Fruit fly (Drosophila melanogaster): ENCODE measurements around the gene Uch.

Gene Uch

DNA sequence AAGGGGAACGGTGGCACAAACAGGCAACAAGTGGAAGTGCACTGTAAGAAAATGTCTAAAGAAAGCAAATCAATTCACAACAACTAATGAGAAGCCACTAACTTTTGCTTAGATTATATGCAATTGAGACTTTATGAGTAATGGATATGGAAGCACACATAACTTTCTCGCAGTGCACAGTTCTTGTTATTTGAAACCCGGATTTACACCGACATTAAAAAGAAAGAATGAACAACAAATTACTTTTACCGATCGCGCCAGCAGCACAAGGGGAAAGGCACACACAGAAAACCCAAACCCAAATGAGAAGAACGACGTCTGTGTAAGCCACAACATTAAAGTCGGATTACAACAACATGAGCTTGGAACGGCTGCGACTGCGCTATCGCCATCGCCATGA, 24.9 kb downstream of the Uch start (continued):
- TF ChIP-seq CG8765 (GFP tag; IDR thresholded peaks at IDR 0.05) (peak; percentile 47; the same call in 1 of the 2 replicates), CG17328 (GFP tag; IDR thresholded peaks at IDR 0.05) (peak; percentile 85), CG8478 (optimal IDR thresholded peaks at IDR 0.05) (no peak), grau (tag; optimal IDR thresholded peaks at IDR 0.05) (peak; percentile 53), Spps (tag; optimal IDR thresholded peaks at IDR 0.05) (peak; percentile 89), ranshi (GFP tag; IDR thresholded peaks at IDR 0.05) (peak; percentile 73; the same call in 1 of the 2 replicates), CG9215 (GFP tag; IDR thresholded peaks at IDR 0.05) (no peak), CG2875 (GFP tag; optimal IDR thresholded peaks at IDR 0.05) (peak; percentile 64), Sox100B (GFP tag; optimal IDR thresholded peaks at IDR 0.05) (peak; percentile 53), Usf (GFP tag; optimal IDR thresholded peaks at IDR 0.05) (peak; percentile 41), CG8944 (GFP tag; optimal IDR thresholded peaks at IDR 0.05) (peak; percentile 77), CG16813 (GFP tag; IDR thresholded peaks at IDR 0.05; ENCODE audit: partially characterized antibody) (no peak), ase (GFP tag; IDR thresholded peaks at IDR 0.05) (0 out of 3 replicates have a peak, but pooled peaks have one; percentile 25), CG3726 (GFP tag; IDR thresholded peaks at IDR 0.05) (peak; percentile 73; the same call in 2 of the 3 replicates), pho (GFP tag; optimal IDR thresholded peaks at IDR 0.05) (no peak), CG8924 (tag; optimal IDR thresholded peaks at IDR 0.05) (peak; percentile 69), bowl (GFP tag; IDR thresholded peaks at IDR 0.05) (no peak), Lhr (GFP tag; optimal IDR thresholded peaks at IDR 0.05) (peak; percentile 60), wdn (GFP tag; IDR thresholded peaks at IDR 0.05) (no peak), nmo (GFP tag; optimal IDR thresholded peaks at IDR 0.05) (peak; percentile 80), abd-A (tag; optimal IDR thresholded peaks at IDR 0.05) (no peak), oc (tag; optimal IDR thresholded peaks at IDR 0.05) (peak; percentile 59), gro (GFP tag; optimal IDR thresholded peaks at IDR 0.05) (no peak), CG11456 (GFP tag; IDR thresholded peaks at IDR 0.05) (no peak), dm (GFP tag; optimal IDR thresholded peaks at IDR 0.05) (peak; percentile 17), lola (GFP tag; optimal IDR thresholded peaks at IDR 0.05) (peak in 1 of 3 experiments; percentile 89), CG17385 (GFP tag; optimal IDR thresholded peaks at IDR 0.05) (peak; percentile 17), CG31365 (tag; optimal IDR thresholded peaks at IDR 0.05) (peak; percentile 14), CG15479 (GFP tag; optimal IDR thresholded peaks at IDR 0.05) (no peak), Optix (GFP tag; IDR thresholded peaks at IDR 0.05) (peak; percentile 59; the same call in 1 of the 3 replicates), D19B (GFP tag; optimal IDR thresholded peaks at IDR 0.05) (no peak), CG32532 (GFP tag; IDR thresholded peaks at IDR 0.05) (no peak), Ets65A (GFP tag) (peak; percentile 93), CG1529 (GFP tag; optimal IDR thresholded peaks at IDR 0.05) (peak; percentile 66), CG7786 (GFP tag; optimal IDR thresholded peaks at IDR 0.05) (peak; percentile 20), CG6813 (GFP tag; optimal IDR thresholded peaks at IDR 0.05) (peak; percentile 35), scrt (GFP tag; optimal IDR thresholded peaks at IDR 0.05) (peak; percentile 23), CG18476 (GFP tag; optimal IDR thresholded peaks at IDR 0.05) (peak; percentile 40), kni (GFP tag; optimal IDR thresholded peaks at IDR 0.05) (peak; percentile 68), dpn (GFP tag; optimal IDR thresholded peaks at IDR 0.05) (peak; percentile 28 to 68), chm (GFP tag; IDR thresholded peaks at IDR 0.05) (peak; percentile 83; the same call in 1 of the 2 replicates), prd (optimal IDR thresholded peaks at IDR 0.05) (no peak), prd (GFP tag; IDR thresholded peaks at IDR 0.05) (peak; percentile 82), CG10209 (GFP tag; optimal IDR thresholded peaks at IDR 0.05) (peak; percentile 67), sima (GFP tag; optimal IDR thresholded peaks at IDR 0.05) (no peak), CG34422 (GFP tag; IDR thresholded peaks at IDR 0.05) (peak; percentile 69; the same call in 2 of the 3 replicates), Sox102F (GFP tag; optimal IDR thresholded peaks at IDR 0.05) (peak; percentile 52), Xrp1 (GFP tag; IDR thresholded peaks at IDR 0.05) (peak; percentile 90), az2 (GFP tag; optimal IDR thresholded peaks at IDR 0.05) (peak; percentile 78), Antp (GFP tag; optimal IDR thresholded peaks at IDR 0.05) (peak; percentile 65), Fer3 (tag; optimal IDR thresholded peaks at IDR 0.05) (no peak)
